Worm (Caenorhabditis elegans): ENCODE measurements around the gene F55C12.6.

F55C12.6 gene

ce11 chrII:5841053-5841547 is 34.9 kb downstream of the F55C12.6 start, which contains the start of gene lec-5:
lec-5 (minus strand) TSS chrII:5841103.
- TF ChIP-seq cog-1 (tag; optimal IDR thresholded peaks at IDR 0.05): no peak
- no peak for TF ChIP-seq T22C8.4 (GFP tag; IDR thresholded peaks at IDR 0.05)
- TF ChIP-seq klf-2 (GFP tag; conservative IDR thresholded peaks at IDR 0.05): no peak
- no peak for TF ChIP-seq ref-1 (GFP tag; conservative IDR thresholded peaks at IDR 0.05)
- no peak for TF ChIP-seq ztf-23 (GFP tag; IDR thresholded peaks at IDR 0.05)
- no peak for TF ChIP-seq tab-1 (GFP tag; IDR thresholded peaks at IDR 0.05)
- no peak for TF ChIP-seq ztf-29 (GFP tag; IDR thresholded peaks at IDR 0.05)
- TF ChIP-seq flt-1 (GFP tag; IDR thresholded peaks at IDR 0.05): no peak
- TF ChIP-seq med-1 (GFP tag; optimal IDR thresholded peaks at IDR 0.05; ENCODE audit: insufficient read depth): no peak

ce11 chrII:5839227-5839626 is 36.7 kb downstream of the F55C12.6 start, which contains the start of gene ZK1248.19:
ZK1248.19 (minus strand) TSS chrII:5839414.
- no peak for TF ChIP-seq ref-1 (GFP tag; conservative IDR thresholded peaks at IDR 0.05)
- TF ChIP-seq ztf-23 (GFP tag; IDR thresholded peaks at IDR 0.05): no peak
- no peak for TF ChIP-seq flt-1 (GFP tag; IDR thresholded peaks at IDR 0.05)
- no peak for TF ChIP-seq ztf-29 (GFP tag; IDR thresholded peaks at IDR 0.05)
- no peak for TF ChIP-seq tab-1 (GFP tag; IDR thresholded peaks at IDR 0.05)
- TF ChIP-seq T22C8.4 (GFP tag; IDR thresholded peaks at IDR 0.05): no peak
- TF ChIP-seq klf-2 (GFP tag; conservative IDR thresholded peaks at IDR 0.05): no peak
- TF ChIP-seq cog-1 (tag; optimal IDR thresholded peaks at IDR 0.05): no peak
- no peak for TF ChIP-seq med-1 (GFP tag; optimal IDR thresholded peaks at IDR 0.05; ENCODE audit: insufficient read depth)

ce11 chrII:5838453-5838852 is 37.5 kb downstream of the F55C12.6 start, which contains the start of gene ZK1248.15:
ZK1248.15 (minus strand) TSS chrII:5838553.
- TF ChIP-seq flt-1 (GFP tag; IDR thresholded peaks at IDR 0.05) (no peak), ztf-29 (GFP tag; IDR thresholded peaks at IDR 0.05) (no peak), ztf-23 (GFP tag; IDR thresholded peaks at IDR 0.05) (no peak), T22C8.4 (GFP tag; IDR thresholded peaks at IDR 0.05) (no peak), cog-1 (tag; optimal IDR thresholded peaks at IDR 0.05) (no peak), tab-1 (GFP tag; IDR thresholded peaks at IDR 0.05) (no peak), ref-1 (GFP tag; conservative IDR thresholded peaks at IDR 0.05) (no peak), med-1 (GFP tag; optimal IDR thresholded peaks at IDR 0.05; ENCODE audit: insufficient read depth) (no peak), klf-2 (GFP tag; conservative IDR thresholded peaks at IDR 0.05) (no peak)

- TF ChIP-seq ztf-23 (GFP tag; IDR thresholded peaks at IDR 0.05): peak; percentile 79; the same call in 1 of the 2 replicates
- TF ChIP-seq med-1 (GFP tag; optimal IDR thresholded peaks at IDR 0.05; ENCODE audit: insufficient read depth): no peak
- TF ChIP-seq tab-1 (GFP tag; IDR thresholded peaks at IDR 0.05): no peak
- TF ChIP-seq flt-1 (GFP tag; IDR thresholded peaks at IDR 0.05): no peak
- TF ChIP-seq cog-1 (tag; optimal IDR thresholded peaks at IDR 0.05): peak; percentile 83
- no peak for TF ChIP-seq T22C8.4 (GFP tag; IDR thresholded peaks at IDR 0.05)
- 0 out of 2 replicates have a peak, but pooled peaks have one; percentile 14 for TF ChIP-seq klf-2 (GFP tag; conservative IDR thresholded peaks at IDR 0.05)
- TF ChIP-seq ref-1 (GFP tag; conservative IDR thresholded peaks at IDR 0.05): no peak
- no peak for TF ChIP-seq ztf-29 (GFP tag; IDR thresholded peaks at IDR 0.05)
Observed at ce11 chrII:5836153-5836719, 39.7 kb downstream of the F55C12.6 start, which contains the start of gene fzo-1. fzo-1 (minus strand) TSS chrII:5836203.

ce11 chrII:5835146-5835545 is 40.8 kb downstream of the F55C12.6 start:
- no peak for TF ChIP-seq flt-1 (GFP tag; IDR thresholded peaks at IDR 0.05)
- no peak for TF ChIP-seq klf-2 (GFP tag; conservative IDR thresholded peaks at IDR 0.05)
- no peak for TF ChIP-seq ztf-29 (GFP tag; IDR thresholded peaks at IDR 0.05)
- TF ChIP-seq tab-1 (GFP tag; IDR thresholded peaks at IDR 0.05): no peak
- no peak for TF ChIP-seq ref-1 (GFP tag; conservative IDR thresholded peaks at IDR 0.05)
- TF ChIP-seq cog-1 (tag; optimal IDR thresholded peaks at IDR 0.05): no peak
- TF ChIP-seq med-1 (GFP tag; optimal IDR thresholded peaks at IDR 0.05; ENCODE audit: insufficient read depth): no peak
- no peak for TF ChIP-seq T22C8.4 (GFP tag; IDR thresholded peaks at IDR 0.05)
- TF ChIP-seq ztf-23 (GFP tag; IDR thresholded peaks at IDR 0.05): no peak

ce11 chrII:5833136-5833535 is 42.8 kb downstream of the F55C12.6 start, which contains the start of gene gtap-1:
gtap-1 (minus strand) TSS chrII:5833236.
- TF ChIP-seq ref-1 (GFP tag; conservative IDR thresholded peaks at IDR 0.05): no peak
- TF ChIP-seq klf-2 (GFP tag; conservative IDR thresholded peaks at IDR 0.05): no peak
- no peak for TF ChIP-seq T22C8.4 (GFP tag; IDR thresholded peaks at IDR 0.05)
- no peak for TF ChIP-seq cog-1 (tag; optimal IDR thresholded peaks at IDR 0.05)
- no peak for TF ChIP-seq med-1 (GFP tag; optimal IDR thresholded peaks at IDR 0.05; ENCODE audit: insufficient read depth)
- TF ChIP-seq ztf-23 (GFP tag; IDR thresholded peaks at IDR 0.05): no peak
- no peak for TF ChIP-seq tab-1 (GFP tag; IDR thresholded peaks at IDR 0.05)
- no peak for TF ChIP-seq flt-1 (GFP tag; IDR thresholded peaks at IDR 0.05)
- TF ChIP-seq ztf-29 (GFP tag; IDR thresholded peaks at IDR 0.05): no peak

ce11 chrII:5831373-5831772 is 44.6 kb downstream of the F55C12.6 start:
- no peak for TF ChIP-seq cog-1 (tag; optimal IDR thresholded peaks at IDR 0.05)
- TF ChIP-seq tab-1 (GFP tag; IDR thresholded peaks at IDR 0.05): no peak
- no peak for TF ChIP-seq T22C8.4 (GFP tag; IDR thresholded peaks at IDR 0.05)
- no peak for TF ChIP-seq klf-2 (GFP tag; conservative IDR thresholded peaks at IDR 0.05)
- no peak for TF ChIP-seq flt-1 (GFP tag; IDR thresholded peaks at IDR 0.05)
- no peak for TF ChIP-seq ztf-29 (GFP tag; IDR thresholded peaks at IDR 0.05)
- no peak for TF ChIP-seq ztf-23 (GFP tag; IDR thresholded peaks at IDR 0.05)
- no peak for TF ChIP-seq med-1 (GFP tag; optimal IDR thresholded peaks at IDR 0.05; ENCODE audit: insufficient read depth)
- TF ChIP-seq ref-1 (GFP tag; conservative IDR thresholded peaks at IDR 0.05): no peak

ce11 chrII:5829940-5830424 is 46.0 kb downstream of the F55C12.6 start, which contains the start of gene col-74:
col-74 (plus strand) TSS chrII:5830374.
- TF ChIP-seq cog-1 (tag; optimal IDR thresholded peaks at IDR 0.05): no peak
- no peak for TF ChIP-seq T22C8.4 (GFP tag; IDR thresholded peaks at IDR 0.05)
- no peak for TF ChIP-seq med-1 (GFP tag; optimal IDR thresholded peaks at IDR 0.05; ENCODE audit: insufficient read depth)
- no peak for TF ChIP-seq ref-1 (GFP tag; conservative IDR thresholded peaks at IDR 0.05)
- no peak for TF ChIP-seq ztf-29 (GFP tag; IDR thresholded peaks at IDR 0.05)
- TF ChIP-seq ztf-23 (GFP tag; IDR thresholded peaks at IDR 0.05): no peak
- no peak for TF ChIP-seq flt-1 (GFP tag; IDR thresholded peaks at IDR 0.05)
- TF ChIP-seq klf-2 (GFP tag; conservative IDR thresholded peaks at IDR 0.05): no peak
- no peak for TF ChIP-seq tab-1 (GFP tag; IDR thresholded peaks at IDR 0.05)

ce11 chrII:5828486-5828885 is 47.5 kb downstream of the F55C12.6 start, which contains the start of gene ZK1248.11:
ZK1248.11 (minus strand) TSS chrII:5828586.
- no peak for TF ChIP-seq flt-1 (GFP tag; IDR thresholded peaks at IDR 0.05)
- no peak for TF ChIP-seq T22C8.4 (GFP tag; IDR thresholded peaks at IDR 0.05)
- no peak for TF ChIP-seq ref-1 (GFP tag; conservative IDR thresholded peaks at IDR 0.05)
- no peak for TF ChIP-seq tab-1 (GFP tag; IDR thresholded peaks at IDR 0.05)
- no peak for TF ChIP-seq med-1 (GFP tag; optimal IDR thresholded peaks at IDR 0.05; ENCODE audit: insufficient read depth)
- no peak for TF ChIP-seq ztf-29 (GFP tag; IDR thresholded peaks at IDR 0.05)
- TF ChIP-seq klf-2 (GFP tag; conservative IDR thresholded peaks at IDR 0.05): no peak
- no peak for TF ChIP-seq ztf-23 (GFP tag; IDR thresholded peaks at IDR 0.05)
- TF ChIP-seq cog-1 (tag; optimal IDR thresholded peaks at IDR 0.05): no peak

Measured in whole organism, midembryonic.